Fruit fly (Drosophila melanogaster): ENCODE data around the gene cyst.

DNA sequence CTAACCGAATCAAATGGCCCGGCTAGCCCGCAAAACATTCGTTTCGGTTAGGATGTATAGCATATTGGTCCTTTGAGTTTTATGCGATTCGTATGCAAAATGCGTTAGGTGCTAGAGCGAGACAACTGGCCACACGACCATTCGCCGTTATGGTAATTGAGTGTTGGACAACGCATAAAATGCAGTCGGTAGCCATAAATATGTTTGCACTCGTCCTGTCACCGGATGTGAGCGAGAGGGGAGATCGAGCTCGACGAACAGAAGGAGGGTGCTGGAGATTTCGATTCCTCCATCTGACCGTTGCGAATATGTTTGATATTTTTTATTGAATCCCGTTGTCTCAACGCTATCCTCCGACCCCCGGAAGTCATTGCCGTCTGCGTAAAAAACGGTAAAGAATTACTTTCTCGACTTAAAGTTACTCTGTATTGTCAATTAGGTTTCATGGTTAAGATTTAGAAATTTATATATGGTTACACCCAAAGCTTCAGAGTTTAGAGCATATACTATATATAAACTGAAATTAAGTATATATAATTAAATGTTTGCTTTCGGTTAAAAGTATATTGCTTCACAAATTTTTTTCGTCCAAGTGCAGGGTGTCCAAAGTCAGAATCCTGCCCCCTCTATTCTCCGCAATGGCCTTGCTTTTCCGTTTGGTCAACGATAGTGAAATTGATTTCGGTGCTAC lies 50.5 kb downstream of the cyst start:
- TF ChIP-seq Eip78C (GFP tag): no peak
- TF ChIP-seq CG6808 (GFP tag; optimal IDR thresholded peaks at IDR 0.05): no peak
- no peak for TF ChIP-seq CG10669 (GFP tag; optimal IDR thresholded peaks at IDR 0.05)
- no peak for TF ChIP-seq CG6276 (GFP tag; optimal IDR thresholded peaks at IDR 0.05)
- TF ChIP-seq CG11762 (GFP tag; optimal IDR thresholded peaks at IDR 0.05; ENCODE audit: insufficient read depth): no peak
- no peak for TF ChIP-seq CG10631 (GFP tag; optimal IDR thresholded peaks at IDR 0.05)
- no peak for TF ChIP-seq ss (GFP tag; optimal IDR thresholded peaks at IDR 0.05)
- TF ChIP-seq CG8632 (GFP tag; optimal IDR thresholded peaks at IDR 0.05): no peak
- TF ChIP-seq salr (GFP tag; optimal IDR thresholded peaks at IDR 0.05): no peak
- TF ChIP-seq CG16779 (tag; optimal IDR thresholded peaks at IDR 0.05): no peak
- no peak for TF ChIP-seq acj6 (GFP tag; optimal IDR thresholded peaks at IDR 0.05)
- TF ChIP-seq Lpt (GFP tag; optimal IDR thresholded peaks at IDR 0.05): no peak
- no peak for TF ChIP-seq fd85E (GFP tag; optimal IDR thresholded peaks at IDR 0.05)

All from whole organism, prepupa.